Fruit fly (Drosophila melanogaster) whole organism: ENCODE measurements around the gene Ncc69.

Experiments used
- CG8478 ChIP-seq: fragments of >200 bp; optimal IDR thresholded peaks from 2 replicates; lab custom pipeline; 2018; ENCODE audit warnings: inconsistent platforms
- Dll ChIP-seq: fragments of >200 bp; optimal IDR thresholded peaks from 2 replicates; lab custom pipeline; 2017
- psq ChIP-seq: fragments of >200 bp; optimal IDR thresholded peaks from 2 replicates; lab custom pipeline; 2017
- usp ChIP-seq: fragments of >200 bp; optimal IDR thresholded peaks from 2 replicates; lab custom pipeline; 2017; ENCODE audit warnings: missing biosample characterization, missing genetic modification characterization, mixed read lengths

DNA sequence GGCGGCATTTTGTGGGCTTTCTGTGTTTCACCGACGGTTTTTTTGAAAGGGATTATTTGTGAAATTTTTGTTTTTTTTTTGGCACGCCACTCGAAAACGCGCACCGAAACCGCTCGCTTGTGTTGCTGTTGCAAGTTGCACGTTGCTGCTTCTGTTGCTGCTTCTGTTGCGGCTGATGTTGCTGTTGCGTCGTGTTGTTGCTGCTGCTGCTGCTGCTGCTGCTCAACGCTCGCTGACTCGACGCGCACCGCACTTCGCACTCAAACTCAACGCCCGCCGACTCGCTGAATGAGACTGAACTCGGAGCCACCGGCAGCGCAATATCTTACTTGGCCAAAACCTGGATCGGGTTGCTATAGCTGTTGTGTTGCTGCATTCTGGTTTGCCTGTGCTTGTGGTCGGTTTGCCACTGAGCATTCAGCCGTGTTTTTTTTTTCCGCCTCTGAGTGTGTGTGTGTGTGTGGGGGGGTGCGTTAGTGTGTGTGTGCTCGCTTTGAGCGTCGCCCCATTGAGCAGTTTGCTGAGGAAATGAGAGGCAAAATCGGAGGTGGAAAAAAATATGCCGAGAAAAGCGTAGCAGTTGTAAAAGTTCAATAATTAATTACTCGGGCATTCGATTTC lies 41.3 kb upstream of the Ncc69 start, which contains the start of gene toe:
- TF ChIP-seq CG8478 (no peak), usp (no peak), psq (lab: Kevin White, UChicago) (no peak), Dll (lab: Kevin White, UChicago) (no peak)
